Fruit fly (Drosophila melanogaster): ENCODE results near the gene VhaM9.7-a.

The VhaM9.7-a gene

DNA sequence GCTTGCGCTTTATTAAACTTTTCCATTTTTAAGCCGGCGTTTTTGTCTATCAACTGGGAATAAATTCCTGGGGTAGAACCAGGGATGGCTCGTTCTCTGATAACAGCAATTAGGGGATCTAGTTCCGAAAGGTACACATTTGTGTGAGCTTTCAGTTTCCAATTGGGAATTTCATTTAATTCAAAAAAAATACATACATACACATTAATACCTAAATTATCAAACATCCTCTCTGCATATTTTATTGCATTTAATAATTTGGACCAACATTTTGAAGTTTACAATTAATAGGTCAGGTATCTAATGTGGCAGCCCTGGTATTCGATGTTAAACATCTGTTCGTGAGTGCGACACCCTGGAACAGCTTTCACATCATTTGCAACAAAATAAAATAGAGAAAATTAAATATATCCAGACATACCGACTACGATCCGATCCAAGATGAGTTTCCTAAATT, 3.4 kb upstream of the VhaM9.7-a start, which contains the start of the genes CG15011 and CG1309 (continued):
- peak; percentile 68 for TF ChIP-seq fd102C (GFP tag; optimal IDR thresholded peaks at IDR 0.05)
- TF ChIP-seq CG10565 (GFP tag; optimal IDR thresholded peaks at IDR 0.05) = peak; percentile 14
- peak; percentile 71 for TF ChIP-seq disco-r (GFP tag; optimal IDR thresholded peaks at IDR 0.05)
- TF ChIP-seq Lpt (GFP tag; optimal IDR thresholded peaks at IDR 0.05) = no peak
- peak; percentile 37 for TF ChIP-seq sima (GFP tag; optimal IDR thresholded peaks at IDR 0.05)
- TF ChIP-seq bsh (GFP tag; optimal IDR thresholded peaks at IDR 0.05) = peak; percentile 33 to 83
- 0 out of 2 replicates have a peak, but pooled peaks have one; percentile 35 for TF ChIP-seq ham (GFP tag; IDR thresholded peaks at IDR 0.05)
- TF ChIP-seq CG31365 (tag; optimal IDR thresholded peaks at IDR 0.05) = peak; percentile 5
- TF ChIP-seq hb (GFP tag; IDR thresholded peaks at IDR 0.05; ENCODE audit: partially characterized antibody) = no peak
- peak; percentile 76 for TF ChIP-seq CG2116 (GFP tag; optimal IDR thresholded peaks at IDR 0.05)
- TF ChIP-seq dmrt99B (tag; optimal IDR thresholded peaks at IDR 0.05) = peak; percentile 77
- peak; percentile 79; the same call in 1 of the 2 replicates for TF ChIP-seq ranshi (GFP tag; IDR thresholded peaks at IDR 0.05)
- peak; percentile 72 for TF ChIP-seq Dbx (GFP tag; IDR thresholded peaks at IDR 0.05)
- TF ChIP-seq gsb-n (tag; optimal IDR thresholded peaks at IDR 0.05) = peak; percentile 76
- peak; percentile 90 for TF ChIP-seq slbo (GFP tag; IDR thresholded peaks at IDR 0.05)
- TF ChIP-seq scrt (GFP tag; optimal IDR thresholded peaks at IDR 0.05) = peak; percentile 65
- peak; percentile 83 for TF ChIP-seq lmd (GFP tag; IDR thresholded peaks at IDR 0.05)
- peak; percentile 59; the same call in 2 of the 4 replicates for TF ChIP-seq Dll (GFP tag; IDR thresholded peaks at IDR 0.05; ENCODE audit: partially characterized antibody)
- peak; percentile 56 for TF ChIP-seq H2.0 (GFP tag; IDR thresholded peaks at IDR 0.05)
- TF ChIP-seq CG6765 (GFP tag; optimal IDR thresholded peaks at IDR 0.05) = peak; percentile 0
- TF ChIP-seq ttk (GFP tag; IDR thresholded peaks at IDR 0.05) = peak; percentile 79
- TF ChIP-seq Dad (GFP tag; optimal IDR thresholded peaks at IDR 0.05) = peak; percentile 81
- TF ChIP-seq CG32772 (GFP tag; IDR thresholded peaks at IDR 0.05) = peak; percentile 81
- peak; percentile 31 for TF ChIP-seq Lhr (GFP tag; optimal IDR thresholded peaks at IDR 0.05)
- no peak for TF ChIP-seq CG1832 (GFP tag; optimal IDR thresholded peaks at IDR 0.05)
- TF ChIP-seq CG2202 (tag; optimal IDR thresholded peaks at IDR 0.05) = peak; percentile 31
- peak; percentile 39; the same call in 1 of the 2 replicates for TF ChIP-seq inv (GFP tag; IDR thresholded peaks at IDR 0.05; ENCODE audit: partially characterized antibody)
- TF ChIP-seq CG2199 (GFP tag; IDR thresholded peaks at IDR 0.05) = 0 out of 3 replicates have a peak, but pooled peaks have one; percentile 23
- peak; percentile 85 for TF ChIP-seq CG7839 (tag; optimal IDR thresholded peaks at IDR 0.05)
- peak; percentile 70; the same call in 2 of the 3 replicates for TF ChIP-seq otp (GFP tag; IDR thresholded peaks at IDR 0.05)
- peak; percentile 23; the same call in 1 of the 3 replicates for TF ChIP-seq B-H1 (GFP tag; IDR thresholded peaks at IDR 0.05)
- TF ChIP-seq kni (GFP tag; optimal IDR thresholded peaks at IDR 0.05) = peak; percentile 59
- TF ChIP-seq Camta (GFP tag; optimal IDR thresholded peaks at IDR 0.05) = peak; percentile 84
- TF ChIP-seq CG6813 (GFP tag; optimal IDR thresholded peaks at IDR 0.05) = no peak
- no peak for TF ChIP-seq z (GFP tag; IDR thresholded peaks at IDR 0.05)
- TF ChIP-seq HmgZ (tag; optimal IDR thresholded peaks at IDR 0.05) = peak; percentile 94
- TF ChIP-seq CTCF (GFP tag; optimal IDR thresholded peaks at IDR 0.05) = no peak
- TF ChIP-seq CG12299 (tag; optimal IDR thresholded peaks at IDR 0.05) = peak; percentile 67
- peak; percentile 79 for TF ChIP-seq Fer3 (tag; optimal IDR thresholded peaks at IDR 0.05)
- TF ChIP-seq Mad (GFP tag; optimal IDR thresholded peaks at IDR 0.05) = peak; percentile 80
- TF ChIP-seq Aef1 (GFP tag; IDR thresholded peaks at IDR 0.05) = peak; percentile 77
- TF ChIP-seq CG8359 (GFP tag; optimal IDR thresholded peaks at IDR 0.05; ENCODE audit: borderline replicate concordance) = no peak
- peak; percentile 84 for TF ChIP-seq CG9727 (GFP tag; optimal IDR thresholded peaks at IDR 0.05)
- TF ChIP-seq hth (optimal IDR thresholded peaks at IDR 0.05) = no peak
- peak; percentile 86 for TF ChIP-seq CG34376 (GFP tag; optimal IDR thresholded peaks at IDR 0.05)
- peak; percentile 78 for TF ChIP-seq NfI (GFP tag; optimal IDR thresholded peaks at IDR 0.05)
- TF ChIP-seq Hsf (GFP tag; optimal IDR thresholded peaks at IDR 0.05) = peak; percentile 91
- TF ChIP-seq CG11456 (GFP tag; IDR thresholded peaks at IDR 0.05) = peak; percentile 75; the same call in 2 of the 3 replicates
- TF ChIP-seq CG17829 (tag; optimal IDR thresholded peaks at IDR 0.05) = peak; percentile 90
- TF ChIP-seq nau (GFP tag; optimal IDR thresholded peaks at IDR 0.05) = no peak
